Worm (Caenorhabditis elegans) whole organism, early embryonic: ENCODE measurements around the gene K02E11.3.

Source experiments
- B0310.2 ChIP-seq: sonication (generic microtip); optimal IDR thresholded peaks from 2 replicates; lab custom pipeline; 2016; ENCODE audit warnings: mild to moderate bottlenecking, missing genetic modification characterization, missing compliant biosample characterization
- F13C5.2 ChIP-seq: sonication (generic microtip); optimal IDR thresholded peaks from 2 replicates; lab custom pipeline; 2017; ENCODE audit warnings: mild to moderate bottlenecking, missing genetic modification characterization, inconsistent platforms, missing compliant biosample characterization
- aly-1 ChIP-seq: sonication (generic microtip); optimal IDR thresholded peaks from 2 replicates; lab custom pipeline; 2016; ENCODE audit warnings: missing genetic modification characterization, missing compliant biosample characterization
- ama-1 ChIP-seq: fragments of 150-350 bp; optimal IDR thresholded peaks from 2 replicates; lab custom pipeline; 2014
- ceh-13 ChIP-seq: fragments of 200-800 bp; sonication (Bioruptor generic); optimal IDR thresholded peaks from 2 replicates; lab custom pipeline; 2018; ENCODE audit warnings: mild to moderate bottlenecking, missing genetic modification characterization, missing compliant biosample characterization
- ceh-36 ChIP-seq: sonication (generic microtip); optimal IDR thresholded peaks from 2 replicates; lab custom pipeline; 2016; ENCODE audit warnings: missing genetic modification characterization, inconsistent platforms, missing compliant biosample characterization
- ets-7 ChIP-seq: sonication (generic microtip); optimal IDR thresholded peaks from 2 replicates; lab custom pipeline; 2016; ENCODE audit warnings: missing genotype, missing genetic modification characterization, missing compliant biosample characterization
- flt-1 ChIP-seq: fragments of 200-800 bp; sonication (Bioruptor generic); IDR thresholded peaks from 2 replicates; pipeline ENCODE4 v1.3.6; 2022; ENCODE audit warnings: missing genetic modification characterization, missing compliant biosample characterization
- hmbx-1 ChIP-seq: sonication (generic microtip); optimal IDR thresholded peaks from 2 replicates; lab custom pipeline; 2016; ENCODE audit warnings: mild to moderate bottlenecking, missing genetic modification characterization, missing compliant biosample characterization
- hmg-4 ChIP-seq: fragments of 200-800 bp; sonication (Bioruptor generic); optimal IDR thresholded peaks from 2 replicates; lab custom pipeline; 2018; ENCODE audit warnings: mild to moderate bottlenecking, missing genetic modification characterization, missing compliant biosample characterization
- hnd-1 ChIP-seq: sonication (generic microtip); optimal IDR thresholded peaks from 2 replicates; lab custom pipeline; 2016; ENCODE audit warnings: missing genetic modification characterization, missing compliant biosample characterization
- pes-1 ChIP-seq: fragments of 200-800 bp; sonication (Bioruptor generic); IDR thresholded peaks from 2 replicates; pipeline ENCODE4 v1.3.6; 2022; ENCODE audit warnings: missing genetic modification reagents, missing genetic modification characterization, missing compliant biosample characterization
- scrt-1 ChIP-seq: fragments of 200-800 bp; sonication (Bioruptor generic); IDR thresholded peaks from 2 replicates; pipeline ENCODE4 v1.3.6; 2022; ENCODE audit warnings: missing genetic modification characterization, missing compliant biosample characterization
- sea-1 ChIP-seq: fragments of 200-800 bp; sonication (Bioruptor generic); conservative IDR thresholded peaks from 2 replicates; pipeline ENCODE4 v1.3.6; 2022; ENCODE audit warnings: missing genetic modification characterization, missing compliant biosample characterization
- tbx-11 ChIP-seq: fragments of 200-800 bp; sonication (Bioruptor generic); IDR thresholded peaks from 2 replicates; pipeline ENCODE4 v1.3.6; 2022; ENCODE audit warnings: missing genetic modification characterization, missing compliant biosample characterization
- tbx-37 ChIP-seq: fragments of 200-800 bp; sonication (Bioruptor generic); conservative IDR thresholded peaks from 2 replicates; pipeline ENCODE4 v1.3.6; 2022; ENCODE audit warnings: missing genetic modification reagents, missing genetic modification characterization, missing compliant biosample characterization
- tra-4 ChIP-seq: sonication (generic microtip); optimal IDR thresholded peaks from 2 replicates; lab custom pipeline; 2017; ENCODE audit warnings: missing genetic modification characterization, missing compliant biosample characterization

K02E11.3 gene

ce11 chrV:14256813-14257212, 10.2 kb upstream of the K02E11.3 start, which contains the start of gene sre-8:
TSS of gene sre-8 (plus strand) at chrV:14257113.
- TF ChIP-seq hmbx-1 = no peak
- no peak for TF ChIP-seq B0310.2 (tag; lab: Kevin White, UChicago)
- TF ChIP-seq ceh-36 = no peak
- no peak for TF ChIP-seq tra-4 (tag; lab: Kevin White, UChicago)
- TF ChIP-seq tbx-11 (GFP tag; lab: Robert Waterston, UW) = no peak
- no peak for TF ChIP-seq tbx-37 (GFP tag; lab: Robert Waterston, UW)
- TF ChIP-seq flt-1 (GFP tag; lab: Robert Waterston, UW) = no peak
- no peak for TF ChIP-seq ets-7 (tag; lab: Kevin White, UChicago)
- no peak for TF ChIP-seq hnd-1
- TF ChIP-seq scrt-1 (GFP tag; lab: Robert Waterston, UW) = no peak
- TF ChIP-seq F13C5.2 = no peak

- no peak for TF ChIP-seq ceh-13 (GFP tag; lab: Kevin White, UChicago)
- TF ChIP-seq tbx-11 (GFP tag; lab: Robert Waterston, UW) = no peak
- TF ChIP-seq B0310.2 (tag; lab: Kevin White, UChicago) = no peak
- TF ChIP-seq ama-1 (lab: Kevin White, UChicago) = no peak
- TF ChIP-seq hmbx-1 = no peak
- no peak for TF ChIP-seq F13C5.2
- TF ChIP-seq tbx-37 (GFP tag; lab: Robert Waterston, UW) = no peak
- TF ChIP-seq pes-1 (GFP tag; lab: Robert Waterston, UW) = no peak
- no peak for TF ChIP-seq ceh-36
- no peak for TF ChIP-seq hnd-1
- TF ChIP-seq hmg-4 (GFP tag; lab: Kevin White, UChicago) = no peak
- no peak for TF ChIP-seq scrt-1 (GFP tag; lab: Robert Waterston, UW)
- TF ChIP-seq flt-1 (GFP tag; lab: Robert Waterston, UW) = no peak
- no peak for TF ChIP-seq tra-4 (tag; lab: Kevin White, UChicago)
- TF ChIP-seq aly-1 (tag; lab: Kevin White, UChicago) = no peak
These were observed 7.6 kb upstream of the K02E11.3 start, which contains the start of gene K02E11.7 for ce11 chrV:14254221-14254620. TSS of gene K02E11.7 (minus strand) at chrV:14254321.

ce11 chrV:14252025-14252424, 5.4 kb upstream of the K02E11.3 start, which contains the start of gene K02E11.5:
TSS of gene K02E11.5 (plus strand) at chrV:14252325.
- TF ChIP-seq ama-1 (lab: Kevin White, UChicago) (no peak), ceh-13 (GFP tag; lab: Kevin White, UChicago) (no peak), B0310.2 (tag; lab: Kevin White, UChicago) (no peak), flt-1 (GFP tag; lab: Robert Waterston, UW) (no peak), hnd-1 (no peak), scrt-1 (GFP tag; lab: Robert Waterston, UW) (no peak), tbx-11 (GFP tag; lab: Robert Waterston, UW) (no peak), sea-1 (GFP tag; lab: Robert Waterston, UW) (no peak), F13C5.2 (no peak), aly-1 (tag; lab: Kevin White, UChicago) (no peak), tbx-37 (GFP tag; lab: Robert Waterston, UW) (no peak), ets-7 (tag; lab: Kevin White, UChicago) (no peak), tra-4 (tag; lab: Kevin White, UChicago) (no peak), ceh-36 (no peak), pes-1 (GFP tag; lab: Robert Waterston, UW) (no peak), hmg-4 (GFP tag; lab: Kevin White, UChicago) (no peak)

- TF ChIP-seq tbx-37 (GFP tag; lab: Robert Waterston, UW) = no peak
- TF ChIP-seq pes-1 (GFP tag; lab: Robert Waterston, UW) = no peak
- TF ChIP-seq ets-7 (tag; lab: Kevin White, UChicago) = no peak
- TF ChIP-seq B0310.2 (tag; lab: Kevin White, UChicago) = no peak
- TF ChIP-seq hnd-1 = no peak
- TF ChIP-seq ceh-36 = no peak
- no peak for TF ChIP-seq tbx-11 (GFP tag; lab: Robert Waterston, UW)
- TF ChIP-seq tra-4 (tag; lab: Kevin White, UChicago) = no peak
- TF ChIP-seq sea-1 (GFP tag; lab: Robert Waterston, UW) = no peak
- no peak for TF ChIP-seq ceh-13 (GFP tag; lab: Kevin White, UChicago)
- TF ChIP-seq flt-1 (GFP tag; lab: Robert Waterston, UW) = no peak
- no peak for TF ChIP-seq aly-1 (tag; lab: Kevin White, UChicago)
- no peak for TF ChIP-seq ama-1 (lab: Kevin White, UChicago)
- no peak for TF ChIP-seq hmg-4 (GFP tag; lab: Kevin White, UChicago)
- no peak for TF ChIP-seq hmbx-1
- no peak for TF ChIP-seq scrt-1 (GFP tag; lab: Robert Waterston, UW)
- TF ChIP-seq F13C5.2 = no peak
These were observed 2.0 kb upstream of the K02E11.3 start, which contains the start of gene K02E11.6 for ce11 chrV:14248654-14249053. TSS of gene K02E11.6 (plus strand) at chrV:14248802.

- TF ChIP-seq F13C5.2 (no peak), scrt-1 (GFP tag; lab: Robert Waterston, UW) (no peak), B0310.2 (tag; lab: Kevin White, UChicago) (no peak), aly-1 (tag; lab: Kevin White, UChicago) (no peak), pes-1 (GFP tag; lab: Robert Waterston, UW) (no peak), sea-1 (GFP tag; lab: Robert Waterston, UW) (no peak), tbx-37 (GFP tag; lab: Robert Waterston, UW) (no peak), ama-1 (lab: Kevin White, UChicago) (no peak), hnd-1 (no peak), tbx-11 (GFP tag; lab: Robert Waterston, UW) (no peak), tra-4 (tag; lab: Kevin White, UChicago) (no peak), hmg-4 (GFP tag; lab: Kevin White, UChicago) (no peak), flt-1 (GFP tag; lab: Robert Waterston, UW) (no peak), ceh-13 (GFP tag; lab: Kevin White, UChicago) (no peak)
These were observed 1.4 kb upstream of the K02E11.3 start, which contains the start of gene K02E11.4 for ce11 chrV:14248025-14248424. TSS of gene K02E11.4 (minus strand) at chrV:14248125.

- no peak for TF ChIP-seq hmbx-1
- no peak for TF ChIP-seq ceh-36
- no peak for TF ChIP-seq tbx-37 (GFP tag; lab: Robert Waterston, UW)
These were observed 2.8 kb downstream of the K02E11.3 start, which contains the start of gene sre-7 for ce11 chrV:14243904-14244303. TSS of gene sre-7 (plus strand) at chrV:14244204.

ce11 chrV:14240694-14241201, 5.9 kb downstream of the K02E11.3 start, which contains the start of gene K02E11.10:
TSS of gene K02E11.10 (minus strand) at chrV:14241151.
- TF ChIP-seq hnd-1 (no peak), hmbx-1 (no peak), ets-7 (tag; lab: Kevin White, UChicago) (no peak), ceh-13 (GFP tag; lab: Kevin White, UChicago) (no peak), F13C5.2 (no peak)
